Worm (Caenorhabditis elegans) whole organism, young adult: ENCODE results near the gene rgs-2.

Experiments used
- B0019.2 ChIP-seq: fragments of 200-800 bp; sonication (Bioruptor generic); conservative IDR thresholded peaks from 2 replicates; pipeline ENCODE4 v1.3.6; 2022; ENCODE audit warnings: missing genetic modification reagents, missing genetic modification characterization, missing compliant biosample characterization
- B0035.1 ChIP-seq: sonication (generic microtip); optimal IDR thresholded peaks from 2 replicates; lab custom pipeline; 2016; ENCODE audit warnings: missing genetic modification characterization, mild to moderate bottlenecking, missing compliant biosample characterization, missing genotype, missing genetic modification reagents
- B0261.1 ChIP-seq: sonication (generic microtip); optimal IDR thresholded peaks from 2 replicates; lab custom pipeline; 2016; ENCODE audit warnings: mild to moderate bottlenecking, missing genetic modification characterization, moderate library complexity, missing compliant biosample characterization
- B0336.3 ChIP-seq: fragments of 200-800 bp; sonication (Bioruptor generic); IDR thresholded peaks from 2 replicates; pipeline ENCODE4 v1.3.6; 2022; ENCODE audit warnings: missing genetic modification characterization, missing compliant biosample characterization
- C06A6.2 ChIP-seq: fragments of 200-800 bp; sonication (Bioruptor generic); conservative IDR thresholded peaks from 2 replicates; pipeline ENCODE4 v1.3.6; 2022; ENCODE audit warnings: missing genetic modification characterization, missing compliant biosample characterization
- F22D6.2 ChIP-seq: sonication (generic microtip); optimal IDR thresholded peaks from 2 replicates; lab custom pipeline; 2016; ENCODE audit warnings: mild to moderate bottlenecking, missing genetic modification characterization, missing compliant biosample characterization
- F23B12.7 ChIP-seq: sonication (generic microtip); optimal IDR thresholded peaks from 2 replicates; lab custom pipeline; 2017; ENCODE audit warnings: missing genetic modification characterization, mild to moderate bottlenecking, missing compliant biosample characterization, antibody characterized with exemption, moderate library complexity; ENCODE audit not compliant: insufficient read depth
- F37B4.10 ChIP-seq: fragments of 200-800 bp; sonication (Bioruptor generic); IDR thresholded peaks from 2 replicates; pipeline ENCODE4 v1.3.6; 2022; ENCODE audit warnings: missing genetic modification characterization, missing compliant biosample characterization
- F52B5.7 ChIP-seq: sonication (generic microtip); optimal IDR thresholded peaks from 2 replicates; lab custom pipeline; 2016; ENCODE audit warnings: mild to moderate bottlenecking, missing genetic modification characterization, missing compliant biosample characterization
- F57C9.4 ChIP-seq: sonication (generic microtip); optimal IDR thresholded peaks from 2 replicates; lab custom pipeline; 2017; ENCODE audit warnings: mild to moderate bottlenecking, missing genetic modification characterization, missing compliant biosample characterization
- Y53G8AR.9 ChIP-seq: fragments of 200-800 bp; sonication (Bioruptor generic); conservative IDR thresholded peaks from 2 replicates; pipeline ENCODE4 v1.3.6; 2022; ENCODE audit warnings: missing genetic modification reagents, missing genetic modification characterization, missing compliant biosample characterization
- Y79H2A.3 ChIP-seq: fragments of 200-800 bp; sonication (Bioruptor generic); conservative IDR thresholded peaks from 2 replicates; pipeline ENCODE4 v1.3.6; 2022; ENCODE audit warnings: missing genetic modification reagents, missing genetic modification characterization, missing compliant biosample characterization
- ama-1 ChIP-seq, 3 experiments: fragments of 150-350 bp in 1 of 3; sonication (generic microtip) in 2 of 3; optimal IDR thresholded peaks; 2 replicates each; lab custom pipeline; 2014 to 2018; ENCODE audit warnings: missing biosample characterization in 2 of 3, missing genetic modification characterization in 2 of 3, missing genetic modification reagents in 2 of 3
- aptf-3 ChIP-seq: fragments of 200-800 bp; sonication (Bioruptor generic); IDR thresholded peaks from 2 replicates; pipeline ENCODE4 v1.3.6; 2022; ENCODE audit warnings: missing genetic modification characterization, missing compliant biosample characterization
- attf-3 ChIP-seq: fragments of 200-800 bp; sonication (Bioruptor generic); conservative IDR thresholded peaks from 2 replicates; pipeline ENCODE4 v1.3.6; 2022; ENCODE audit warnings: missing genetic modification reagents, missing genetic modification characterization, missing compliant biosample characterization
- bed-1 ChIP-seq: fragments of 200-800 bp; sonication (Bioruptor generic); IDR thresholded peaks from 2 replicates; pipeline ENCODE4 v1.3.6; 2022; ENCODE audit warnings: missing genetic modification reagents, missing genetic modification characterization, missing compliant biosample characterization
- cebp-1 ChIP-seq, 2 experiments: fragments of 200-800 bp in 1 of 2; sonication (Bioruptor generic) in 1 of 2; sonication (generic microtip) in 1 of 2; IDR thresholded peaks in 1 of 2; optimal IDR thresholded peaks in 1 of 2; 2 replicates each; pipeline versions ENCODE4 v1.3.6 to Lab custom; 2017 to 2022; ENCODE audit warnings: missing compliant biosample characterization in 2 of 2, missing genetic modification characterization in 2 of 2, mild to moderate bottlenecking in 1 of 2, missing genetic modification reagents in 1 of 2, moderate library complexity in 1 of 2
- cebp-2 ChIP-seq: fragments of 200-800 bp; sonication (Bioruptor generic); IDR thresholded peaks from 2 replicates; pipeline ENCODE4 v1.3.6; 2022; ENCODE audit warnings: missing genetic modification characterization, missing compliant biosample characterization
- chd-7 ChIP-seq: sonication (generic microtip); optimal IDR thresholded peaks from 2 replicates; lab custom pipeline; 2016; ENCODE audit warnings: mild to moderate bottlenecking, missing genetic modification characterization, moderate library complexity, missing compliant biosample characterization
- die-1 ChIP-seq: sonication (generic microtip); optimal IDR thresholded peaks from 2 replicates; lab custom pipeline; 2016; ENCODE audit warnings: missing genotype, mild to moderate bottlenecking, missing genetic modification characterization, missing compliant biosample characterization
- dpff-1 ChIP-seq: sonication (generic microtip); optimal IDR thresholded peaks from 2 replicates; lab custom pipeline; 2017; ENCODE audit warnings: mild to moderate bottlenecking, missing genetic modification characterization, missing compliant biosample characterization
- egl-44 ChIP-seq: fragments of 200-800 bp; sonication (Bioruptor generic); IDR thresholded peaks from 2 replicates; pipeline ENCODE4 v1.3.6; 2022; ENCODE audit warnings: missing genetic modification reagents, missing genetic modification characterization, missing compliant biosample characterization
- egrh-3 ChIP-seq: fragments of 200-800 bp; sonication (Bioruptor generic); IDR thresholded peaks from 2 replicates; pipeline ENCODE4 v1.3.6; 2022; ENCODE audit warnings: missing genetic modification reagents, missing genetic modification characterization, missing compliant biosample characterization
- hlh-26 ChIP-seq: fragments of 200-800 bp; sonication (Bioruptor generic); conservative IDR thresholded peaks from 2 replicates; pipeline ENCODE4 v1.3.6; 2022; ENCODE audit warnings: missing genetic modification reagents, missing genetic modification characterization, missing compliant biosample characterization
- hmg-1.2 ChIP-seq: fragments of 200-800 bp; sonication (Bioruptor generic); IDR thresholded peaks from 2 replicates; pipeline ENCODE4 v1.3.6; 2022; ENCODE audit warnings: missing genetic modification reagents, missing genetic modification characterization, missing compliant biosample characterization
- lin-54 ChIP-seq: fragments of 200-800 bp; sonication (Bioruptor generic); optimal IDR thresholded peaks from 2 replicates; lab custom pipeline; 2018; ENCODE audit warnings: mild to moderate bottlenecking, missing genetic modification characterization, missing compliant biosample characterization
- lsl-1 ChIP-seq: fragments of 200-800 bp; sonication (Bioruptor generic); optimal IDR thresholded peaks from 2 replicates; lab custom pipeline; 2018; ENCODE audit warnings: mild to moderate bottlenecking, missing genetic modification characterization, moderate library complexity, missing compliant biosample characterization
- madf-3 ChIP-seq: fragments of 200-800 bp; sonication (Bioruptor generic); IDR thresholded peaks from 2 replicates; pipeline ENCODE4 v1.3.6; 2022; ENCODE audit warnings: missing genetic modification reagents, missing genetic modification characterization, missing compliant biosample characterization
- mcd-1 ChIP-seq: fragments of 200-800 bp; sonication (Bioruptor generic); IDR thresholded peaks from 2 replicates; pipeline ENCODE4 v1.3.6; 2022; ENCODE audit warnings: missing genetic modification reagents, missing genetic modification characterization, missing compliant biosample characterization
- mel-28 ChIP-seq: sonication (generic microtip); optimal IDR thresholded peaks from 2 replicates; lab custom pipeline; 2016; ENCODE audit warnings: borderline replicate concordance, mild to moderate bottlenecking, missing genetic modification characterization, missing compliant biosample characterization
- nhr-179 ChIP-seq: sonication (generic microtip); optimal IDR thresholded peaks from 2 replicates; lab custom pipeline; 2016; ENCODE audit warnings: mild to moderate bottlenecking, missing genetic modification characterization, missing compliant biosample characterization
- sdz-38 ChIP-seq: sonication (generic microtip); optimal IDR thresholded peaks from 2 replicates; lab custom pipeline; 2016; ENCODE audit warnings: missing genotype, missing genetic modification characterization, missing compliant biosample characterization
- somi-1 ChIP-seq: fragments of 200-800 bp; sonication (Bioruptor generic); optimal IDR thresholded peaks from 2 replicates; lab custom pipeline; 2018; ENCODE audit warnings: mild to moderate bottlenecking, missing genetic modification characterization, missing compliant biosample characterization
- sptf-2 ChIP-seq: fragments of 200-800 bp; sonication (Bioruptor generic); optimal IDR thresholded peaks from 2 replicates; lab custom pipeline; 2018; ENCODE audit warnings: mild to moderate bottlenecking, missing genetic modification characterization, missing compliant biosample characterization
- tbp1 ChIP-seq: fragments of 200-800 bp; sonication (Bioruptor generic); optimal IDR thresholded peaks from 2 replicates; lab custom pipeline; 2018; ENCODE audit warnings: mild to moderate bottlenecking, missing genetic modification characterization, missing compliant biosample characterization
- tbx-9 ChIP-seq: sonication (generic microtip); optimal IDR thresholded peaks from 2 replicates; lab custom pipeline; 2016; ENCODE audit warnings: borderline replicate concordance, missing genetic modification characterization, inconsistent platforms, missing compliant biosample characterization
- tlf-1 ChIP-seq: fragments of 200-800 bp; sonication (Bioruptor generic); optimal IDR thresholded peaks from 2 replicates; lab custom pipeline; 2018; ENCODE audit warnings: mild to moderate bottlenecking, missing genetic modification characterization, missing compliant biosample characterization
- unc-62 ChIP-seq: fragments of 150-350 bp; optimal IDR thresholded peaks from 2 replicates; lab custom pipeline; 2014; ENCODE audit warnings: missing biosample characterization, missing genetic modification reagents, missing genetic modification characterization
- zfh-2 ChIP-seq: fragments of 200-800 bp; sonication (Bioruptor generic); conservative IDR thresholded peaks from 2 replicates; pipeline ENCODE4 v1.3.6; 2022; ENCODE audit warnings: missing genetic modification reagents, missing genetic modification characterization, missing compliant biosample characterization
- zim-3 ChIP-seq: sonication (generic microtip); optimal IDR thresholded peaks from 2 replicates; lab custom pipeline; 2017; ENCODE audit warnings: mild to moderate bottlenecking, missing genetic modification characterization, moderate library complexity, missing compliant biosample characterization
- ztf-22 ChIP-seq: fragments of 200-800 bp; sonication (Bioruptor generic); optimal IDR thresholded peaks from 2 replicates; lab custom pipeline; 2018; ENCODE audit warnings: mild to moderate bottlenecking, missing genetic modification characterization, moderate library complexity, missing compliant biosample characterization
- ztf-25 ChIP-seq: fragments of 200-800 bp; sonication (Bioruptor generic); IDR thresholded peaks from 2 replicates; pipeline ENCODE4 v1.3.6; 2022; ENCODE audit warnings: missing genetic modification reagents, missing genetic modification characterization, missing compliant biosample characterization
- ztf-28 ChIP-seq: fragments of 200-800 bp; sonication (Bioruptor generic); IDR thresholded peaks from 2 replicates; pipeline ENCODE4 v1.3.6; 2022; ENCODE audit warnings: missing genetic modification reagents, missing genetic modification characterization, missing compliant biosample characterization
- ztf-3 ChIP-seq: fragments of 200-800 bp; sonication (Bioruptor generic); optimal IDR thresholded peaks from 2 replicates; lab custom pipeline; 2018; ENCODE audit warnings: mild to moderate bottlenecking, missing genetic modification characterization, missing compliant biosample characterization

Gene rgs-2

ce11 chrX:12712353-12712752 is at the start of gene rgs-2:
Gene rgs-2 (plus strand): TSS chrX:12712653.
- no peak for TF ChIP-seq tbx-9 (tag; lab: Kevin White, UChicago)
- no peak for TF ChIP-seq F22D6.2
- no peak for TF ChIP-seq tlf-1 (GFP tag; lab: Kevin White, UChicago)
- no peak for TF ChIP-seq zfh-2 (GFP tag; lab: Robert Waterston, UW)
- TF ChIP-seq lin-54 (GFP tag; lab: Kevin White, UChicago): no peak
- TF ChIP-seq unc-62: no peak
- no peak for TF ChIP-seq B0035.1 (tag; lab: Kevin White, UChicago)
- no peak for TF ChIP-seq ztf-25 (GFP tag; lab: Robert Waterston, UW)
- TF ChIP-seq B0019.2 (GFP tag; lab: Robert Waterston, UW): no peak
- no peak for TF ChIP-seq ztf-28 (GFP tag; lab: Robert Waterston, UW)
- TF ChIP-seq zim-3 (tag; lab: Kevin White, UChicago): no peak
- TF ChIP-seq die-1 (tag; lab: Kevin White, UChicago): no peak
- TF ChIP-seq sdz-38 (tag; lab: Kevin White, UChicago): no peak
- no peak for TF ChIP-seq F57C9.4 (tag; lab: Kevin White, UChicago)
- TF ChIP-seq, all 124 proteins: peak for 0

DNA sequence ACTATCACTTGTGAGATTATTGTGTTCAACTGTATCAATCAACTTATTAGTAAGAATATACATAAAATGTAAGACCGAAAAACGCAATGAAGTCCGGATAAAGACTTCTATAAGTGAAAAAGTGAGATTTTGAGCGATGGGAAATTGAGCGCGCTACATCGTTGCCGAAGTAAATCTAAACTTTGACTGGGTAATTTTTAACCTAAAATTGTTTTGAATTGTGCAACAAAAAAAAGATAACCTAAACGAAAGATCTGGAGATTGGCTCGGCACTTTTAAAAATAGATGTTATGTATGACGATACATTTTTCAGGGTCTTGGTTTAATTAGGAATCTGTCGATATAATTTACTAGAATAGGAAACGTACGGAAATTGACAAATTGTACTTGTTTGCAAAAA is 49.3 kb upstream of the rgs-2 start:
- TF ChIP-seq sptf-2 (no peak), hmg-1.2 (GFP tag; lab: Robert Waterston, UW) (no peak), sdz-38 (tag; lab: Kevin White, UChicago) (no peak), Y79H2A.3 (GFP tag; lab: Robert Waterston, UW) (no peak), nhr-179 (no peak), bed-1 (GFP tag; lab: Robert Waterston, UW) (0 out of 2 replicates have a peak, but pooled peaks have one; percentile 9), tbx-9 (tag; lab: Kevin White, UChicago) (no peak), cebp-2 (GFP tag; lab: Robert Waterston, UW) (no peak), lsl-1 (GFP tag; lab: Kevin White, UChicago) (no peak), mel-28 (tag; lab: Kevin White, UChicago) (no peak), madf-3 (no peak), C06A6.2 (no peak), tbp1 (no peak), lin-54 (GFP tag; lab: Kevin White, UChicago) (peak; percentile 8), mcd-1 (no peak), egrh-3 (GFP tag; lab: Robert Waterston, UW) (no peak)

DNA sequence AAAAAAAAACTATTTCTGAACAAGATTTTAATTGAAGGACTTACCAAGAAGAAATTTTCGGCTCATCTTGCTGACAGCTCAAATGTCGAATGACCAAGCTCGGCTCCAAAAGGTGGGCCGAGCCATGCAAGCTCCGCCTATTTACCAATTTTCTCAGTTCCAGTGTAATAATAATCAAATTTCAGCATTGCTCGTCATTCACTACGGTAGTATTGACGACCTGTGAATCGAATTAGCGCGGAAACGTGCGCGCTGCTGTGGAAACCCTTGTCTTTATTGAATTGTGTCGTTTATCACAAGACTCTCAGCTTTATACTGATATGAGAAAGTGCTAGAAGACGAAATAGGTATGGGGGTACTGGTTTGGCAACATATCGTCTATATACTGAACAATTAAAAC is 48.9 kb upstream of the rgs-2 start, which contains the start of gene nlp-76:
nlp-76 (minus strand) TSS at position 367 of the 400 bp plus-strand sequence.
- TF ChIP-seq dpff-1: no peak
- TF ChIP-seq Y53G8AR.9 (GFP tag; lab: Robert Waterston, UW): 0 out of 2 replicates have a peak, but pooled peaks have one; percentile 18
- peak; percentile 49 for TF ChIP-seq ama-1 (optimal IDR thresholded peaks at IDR 0.05; lab: Kevin White, UChicago)
- TF ChIP-seq ama-1 (GFP tag; optimal IDR thresholded peaks at IDR 0.05; lab: Kevin White, UChicago): no peak
- no peak for TF ChIP-seq ztf-22 (GFP tag; lab: Kevin White, UChicago)
- TF ChIP-seq die-1 (tag; lab: Kevin White, UChicago): no peak
- no peak for TF ChIP-seq hlh-26 (GFP tag; lab: Robert Waterston, UW)
- TF ChIP-seq egrh-3 (GFP tag; lab: Robert Waterston, UW): no peak
- TF ChIP-seq somi-1 (GFP tag; lab: Kevin White, UChicago): peak; percentile 36
- peak; percentile 18; the same call in 1 of the 2 replicates for TF ChIP-seq egl-44 (GFP tag; lab: Robert Waterston, UW)
- TF ChIP-seq nhr-179: no peak
- TF ChIP-seq sptf-2: no peak
- no peak for TF ChIP-seq F52B5.7 (tag; lab: Kevin White, UChicago)
- TF ChIP-seq F23B12.7: no peak
- TF ChIP-seq sdz-38 (tag; lab: Kevin White, UChicago): no peak
- TF ChIP-seq F37B4.10 (GFP tag; lab: Robert Waterston, UW): no peak
- no peak for TF ChIP-seq aptf-3 (GFP tag; lab: Robert Waterston, UW)
- no peak for TF ChIP-seq chd-7
- no peak for TF ChIP-seq ztf-3
- no peak for TF ChIP-seq zim-3 (tag; lab: Kevin White, UChicago)
- no peak for TF ChIP-seq B0261.1
- TF ChIP-seq bed-1 (GFP tag; lab: Robert Waterston, UW): no peak
- TF ChIP-seq attf-3 (GFP tag; lab: Robert Waterston, UW): no peak
- peak; percentile 29; the same call in 1 of the 2 replicates for TF ChIP-seq B0336.3 (GFP tag; lab: Robert Waterston, UW)
- no peak for TF ChIP-seq cebp-1 (GFP tag; IDR thresholded peaks at IDR 0.05; lab: Robert Waterston, UW)
- peak; percentile 56 for TF ChIP-seq cebp-1 (tag; optimal IDR thresholded peaks at IDR 0.05; lab: Kevin White, UChicago)
